Worm (Caenorhabditis elegans) whole organism, L2 larva: ENCODE results near the gene Y44A6B.3.

ENCODE experiments used
- R02D3.7 ChIP-seq: fragments of 150-350 bp; optimal IDR thresholded peaks from 2 replicates; lab custom pipeline; 2014; ENCODE audit warnings: missing biosample characterization, missing genetic modification characterization
- Y55F3AM.14 ChIP-seq: fragments of 200-800 bp; sonication (Bioruptor generic); optimal IDR thresholded peaks from 2 replicates; lab custom pipeline; 2018; ENCODE audit warnings: mild to moderate bottlenecking, missing genetic modification characterization, missing compliant biosample characterization
- aly-2 ChIP-seq: fragments of 150-350 bp; optimal IDR thresholded peaks from 2 replicates; lab custom pipeline; 2014; ENCODE audit warnings: missing biosample characterization, missing genetic modification characterization
- blmp-1 ChIP-seq: sonication (generic microtip); optimal IDR thresholded peaks from 2 replicates; lab custom pipeline; 2017; ENCODE audit warnings: missing genetic modification characterization, mild to moderate bottlenecking, missing compliant biosample characterization, antibody characterized with exemption, moderate library complexity; ENCODE audit not compliant: insufficient read depth
- ceh-16 ChIP-seq: fragments of 150-350 bp; optimal IDR thresholded peaks from 2 replicates; lab custom pipeline; 2014; ENCODE audit warnings: missing biosample characterization, missing genetic modification characterization
- crh-2 ChIP-seq: sonication (generic microtip); optimal IDR thresholded peaks from 2 replicates; lab custom pipeline; 2017; ENCODE audit warnings: missing biosample characterization, missing genetic modification characterization
- dmd-4 ChIP-seq: sonication (generic microtip); optimal IDR thresholded peaks from 2 replicates; lab custom pipeline; 2017; ENCODE audit warnings: missing biosample characterization, missing genetic modification characterization
- egl-27 ChIP-seq: sonication (generic microtip); optimal IDR thresholded peaks from 3 replicates; lab custom pipeline; 2017; ENCODE audit warnings: missing biosample characterization, missing genetic modification reagents, missing genetic modification characterization
- elt-3 ChIP-seq: sonication (generic microtip); optimal IDR thresholded peaks from 2 replicates; lab custom pipeline; 2017; ENCODE audit warnings: missing biosample characterization, missing genetic modification characterization
- fos-1 ChIP-seq: fragments of 150-350 bp; optimal IDR thresholded peaks from 2 replicates; lab custom pipeline; 2014; ENCODE audit warnings: missing biosample characterization, missing genetic modification characterization
- lin-11 ChIP-seq: fragments of 150-350 bp; sonication (generic microtip); optimal IDR thresholded peaks from 2 replicates; lab custom pipeline; 2014; ENCODE audit warnings: missing biosample characterization, missing genetic modification characterization, inconsistent platforms, mixed read lengths
- lin-13 ChIP-seq: fragments of 150-350 bp; optimal IDR thresholded peaks from 2 replicates; lab custom pipeline; 2014; ENCODE audit warnings: missing biosample characterization, missing genetic modification reagents, missing genetic modification characterization
- lin-39 ChIP-seq: fragments of 150-350 bp; optimal IDR thresholded peaks from 2 replicates; lab custom pipeline; 2014; ENCODE audit warnings: missing biosample characterization, missing genetic modification reagents, missing genetic modification characterization
- lsy-2 ChIP-seq, 2 experiments: fragments of 150-350 bp in 1 of 2; sonication (generic microtip) in 1 of 2; optimal IDR thresholded peaks; 2 replicates each; lab custom pipeline; 2014 to 2017; ENCODE audit warnings: missing biosample characterization in 2 of 2, missing genetic modification characterization in 2 of 2
- mab-5 ChIP-seq: fragments of 150-350 bp; optimal IDR thresholded peaks from 2 replicates; lab custom pipeline; 2014; ENCODE audit warnings: missing biosample characterization, missing genetic modification characterization
- mbf-1 ChIP-seq: sonication (generic microtip); optimal IDR thresholded peaks from 2 replicates; lab custom pipeline; 2017; ENCODE audit warnings: missing biosample characterization, missing genetic modification characterization
- mdl-1 ChIP-seq, 2 experiments: fragments of 150-350 bp in 1 of 2; sonication (generic microtip) in 1 of 2; optimal IDR thresholded peaks; 2 replicates each; lab custom pipeline; 2017; ENCODE audit warnings: missing biosample characterization in 2 of 2, missing genetic modification characterization in 2 of 2
- nhr-10 ChIP-seq: sonication (generic microtip); optimal IDR thresholded peaks from 2 replicates; lab custom pipeline; 2017; ENCODE audit warnings: missing biosample characterization, missing genetic modification characterization
- nhr-11 ChIP-seq: fragments of 150-350 bp; optimal IDR thresholded peaks from 2 replicates; lab custom pipeline; 2014; ENCODE audit warnings: missing biosample characterization, missing genetic modification characterization
- nhr-129 ChIP-seq: fragments of 150-350 bp; optimal IDR thresholded peaks from 2 replicates; lab custom pipeline; 2014; ENCODE audit warnings: missing biosample characterization, missing genetic modification characterization
- nhr-21 ChIP-seq: fragments of 150-350 bp; optimal IDR thresholded peaks from 2 replicates; lab custom pipeline; 2014; ENCODE audit warnings: missing biosample characterization, missing genetic modification characterization
- nhr-23 ChIP-seq: fragments of 150-350 bp; optimal IDR thresholded peaks from 2 replicates; lab custom pipeline; 2014; ENCODE audit warnings: missing biosample characterization, missing genetic modification reagents, missing genetic modification characterization
- nhr-237 ChIP-seq: fragments of 150-350 bp; optimal IDR thresholded peaks from 2 replicates; lab custom pipeline; 2014; ENCODE audit warnings: missing biosample characterization, missing genetic modification characterization
- nhr-25 ChIP-seq: fragments of 150-350 bp; sonication (generic microtip); optimal IDR thresholded peaks from 3 replicates; lab custom pipeline; 2014; ENCODE audit warnings: missing biosample characterization, missing genetic modification characterization
- nhr-77 ChIP-seq: fragments of 150-350 bp; optimal IDR thresholded peaks from 2 replicates; lab custom pipeline; 2014; ENCODE audit warnings: missing biosample characterization, missing genetic modification characterization
- peb-1 ChIP-seq: fragments of 150-350 bp; optimal IDR thresholded peaks from 2 replicates; lab custom pipeline; 2014; ENCODE audit warnings: missing biosample characterization, missing genetic modification characterization
- sem-4 ChIP-seq: fragments of 150-350 bp; optimal IDR thresholded peaks from 2 replicates; lab custom pipeline; 2014; ENCODE audit warnings: missing biosample characterization, missing genetic modification reagents, missing genetic modification characterization
- sma-3 ChIP-seq: sonication (generic microtip); optimal IDR thresholded peaks from 2 replicates; lab custom pipeline; 2016; ENCODE audit warnings: missing genetic modification reagents, missing genetic modification characterization, missing compliant biosample characterization
- snpc-4 ChIP-seq: fragments of 150-350 bp; optimal IDR thresholded peaks from 2 replicates; lab custom pipeline; 2014; ENCODE audit warnings: missing biosample characterization, missing genetic modification characterization
- unc-55 ChIP-seq: fragments of 150-350 bp; sonication (generic microtip); optimal IDR thresholded peaks from 3 replicates; lab custom pipeline; 2014; ENCODE audit warnings: missing biosample characterization, missing genetic modification reagents, missing genetic modification characterization
- unc-62 ChIP-seq: fragments of 150-350 bp; optimal IDR thresholded peaks from 2 replicates; lab custom pipeline; 2014; ENCODE audit warnings: missing biosample characterization, missing genetic modification reagents, missing genetic modification characterization
- zag-1 ChIP-seq: fragments of 150-350 bp; optimal IDR thresholded peaks from 2 replicates; lab custom pipeline; 2014; ENCODE audit warnings: missing biosample characterization, missing genetic modification characterization
- ztf-1 ChIP-seq: fragments of 200-800 bp; sonication (Bioruptor generic); conservative IDR thresholded peaks from 2 replicates; pipeline ENCODE4 v1.3.6; 2022; ENCODE audit warnings: missing genetic modification characterization, missing compliant biosample characterization
- ztf-11 ChIP-seq: sonication (generic microtip); optimal IDR thresholded peaks from 2 replicates; lab custom pipeline; 2017; ENCODE audit warnings: missing biosample characterization, missing genetic modification characterization
- ztf-4 ChIP-seq: fragments of 150-350 bp; optimal IDR thresholded peaks from 2 replicates; lab custom pipeline; 2014; ENCODE audit warnings: missing biosample characterization, missing genetic modification characterization

Gene Y44A6B.3

ce11 chrV:20656626-20657025 lies 18.4 kb upstream of the Y44A6B.3 start:
- TF ChIP-seq nhr-10 (tag; lab: Kevin White, UChicago) (no peak), ztf-1 (GFP tag; lab: Robert Waterston, UW) (no peak), nhr-129 (tag; lab: Kevin White, UChicago) (no peak), egl-27 (no peak), Y55F3AM.14 (GFP tag; lab: Kevin White, UChicago) (no peak), blmp-1 (no peak), sem-4 (tag; lab: Kevin White, UChicago) (no peak), nhr-23 (tag; lab: Kevin White, UChicago) (no peak), ztf-11 (tag; lab: Kevin White, UChicago) (no peak), aly-2 (tag; lab: Kevin White, UChicago) (no peak), sma-3 (GFP tag; lab: Kevin White, UChicago) (no peak), lin-13 (GFP tag; lab: Kevin White, UChicago) (no peak), unc-55 (no peak), nhr-11 (tag; lab: Kevin White, UChicago) (no peak)

DNA sequence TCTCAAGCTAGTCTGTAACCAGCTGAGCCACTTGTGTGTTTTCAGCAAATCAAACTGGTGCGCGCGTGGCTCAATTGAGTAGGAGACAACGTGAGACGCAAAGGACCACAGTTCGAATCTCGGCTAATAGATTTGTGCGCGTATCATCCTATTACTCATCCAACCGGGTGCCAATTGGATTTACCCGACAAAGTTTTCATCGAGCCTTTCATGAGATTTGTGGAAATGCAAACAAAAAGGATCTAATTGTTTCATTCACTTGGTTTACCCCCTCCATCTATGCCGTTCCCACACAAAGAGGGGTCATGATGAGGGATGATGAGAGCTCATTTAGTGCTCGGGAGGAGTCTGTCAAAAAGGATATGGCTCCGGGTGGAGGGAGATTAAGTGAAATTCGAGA lies 16.9 kb upstream of the Y44A6B.3 start:
- TF ChIP-seq sem-4 (tag; lab: Kevin White, UChicago), result no peak
- TF ChIP-seq nhr-77, result no peak
- no peak for TF ChIP-seq dmd-4
- TF ChIP-seq ztf-1 (GFP tag; lab: Robert Waterston, UW), result no peak
- no peak for TF ChIP-seq lin-11

ce11 chrV:20654350-20654749 lies 16.1 kb upstream of the Y44A6B.3 start, which contains the start of gene mnr-1:
mnr-1 (plus strand) TSS chrV:20654650.
- no peak for TF ChIP-seq lsy-2 (tag; optimal IDR thresholded peaks at IDR 0.05; lab: Kevin White, UChicago)
- no peak for TF ChIP-seq mab-5 (tag; lab: Kevin White, UChicago)
- TF ChIP-seq aly-2 (tag; lab: Kevin White, UChicago), result no peak
- TF ChIP-seq sem-4 (tag; lab: Kevin White, UChicago), result no peak
- TF ChIP-seq mbf-1 (tag; lab: Kevin White, UChicago), result no peak
- no peak for TF ChIP-seq nhr-11 (tag; lab: Kevin White, UChicago)
- TF ChIP-seq lin-39, result no peak
- TF ChIP-seq nhr-77, result no peak
- TF ChIP-seq lin-11, result no peak
- TF ChIP-seq R02D3.7 (tag; lab: Kevin White, UChicago), result no peak
- TF ChIP-seq elt-3 (tag; lab: Kevin White, UChicago), result no peak

- no peak for TF ChIP-seq zag-1 (tag; lab: Kevin White, UChicago)
- no peak for TF ChIP-seq ztf-11 (tag; lab: Kevin White, UChicago)
- TF ChIP-seq nhr-10 (tag; lab: Kevin White, UChicago), result no peak
- no peak for TF ChIP-seq nhr-237 (tag; lab: Kevin White, UChicago)
- no peak for TF ChIP-seq ceh-16 (tag; lab: Kevin White, UChicago)
- TF ChIP-seq egl-27, result no peak
- TF ChIP-seq crh-2 (tag; lab: Kevin White, UChicago), result no peak
- no peak for TF ChIP-seq lin-39
- TF ChIP-seq peb-1 (tag; lab: Kevin White, UChicago), result no peak
- TF ChIP-seq lsy-2 (tag; optimal IDR thresholded peaks at IDR 0.05; lab: Kevin White, UChicago), result no peak
- TF ChIP-seq fos-1 (tag; lab: Kevin White, UChicago), result no peak
- no peak for TF ChIP-seq ztf-1 (GFP tag; lab: Robert Waterston, UW)
- no peak for TF ChIP-seq nhr-25 (tag; lab: Kevin White, UChicago)
These were observed 13.7 kb upstream of the Y44A6B.3 start for ce11 chrV:20651923-20652322.

DNA sequence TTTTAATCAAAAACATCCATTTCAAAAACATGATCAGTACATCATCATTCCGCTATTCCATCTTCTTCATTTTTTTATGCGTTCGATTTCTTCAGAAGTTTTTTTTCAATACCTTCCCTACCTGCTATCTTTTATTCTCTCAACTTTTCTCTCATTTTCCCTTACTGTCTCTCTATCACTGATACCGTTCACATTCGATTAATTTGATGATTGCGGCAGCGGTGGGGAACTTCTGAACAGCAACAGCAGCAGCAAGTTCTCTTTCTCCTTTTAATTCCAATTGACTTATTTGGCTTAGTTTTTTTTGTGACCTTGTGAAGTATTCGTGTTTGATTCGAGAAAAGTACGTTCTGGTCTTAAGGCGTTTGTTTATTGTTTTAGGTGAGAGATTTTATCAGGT lies 10.6 kb upstream of the Y44A6B.3 start:
- no peak for TF ChIP-seq nhr-77

ce11 chrV:20645479-20645878 lies 7.2 kb upstream of the Y44A6B.3 start:
- TF ChIP-seq nhr-21 (tag; lab: Kevin White, UChicago), result no peak
- no peak for TF ChIP-seq mdl-1 (tag; optimal IDR thresholded peaks at IDR 0.05; lab: Kevin White, UChicago)
- TF ChIP-seq nhr-129 (tag; lab: Kevin White, UChicago), result no peak
- TF ChIP-seq blmp-1, result no peak
- no peak for TF ChIP-seq nhr-25 (tag; lab: Kevin White, UChicago)
- TF ChIP-seq mbf-1 (tag; lab: Kevin White, UChicago), result no peak
- no peak for TF ChIP-seq mab-5 (tag; lab: Kevin White, UChicago)
- TF ChIP-seq ztf-1 (GFP tag; lab: Robert Waterston, UW), result no peak
- no peak for TF ChIP-seq peb-1 (tag; lab: Kevin White, UChicago)
- TF ChIP-seq sma-3 (GFP tag; lab: Kevin White, UChicago), result no peak
- no peak for TF ChIP-seq ztf-4 (tag; lab: Kevin White, UChicago)
- TF ChIP-seq egl-27, result no peak
- no peak for TF ChIP-seq fos-1 (tag; lab: Kevin White, UChicago)
- no peak for TF ChIP-seq nhr-237 (tag; lab: Kevin White, UChicago)
- no peak for TF ChIP-seq snpc-4 (tag; lab: Kevin White, UChicago)
- TF ChIP-seq nhr-77, result no peak
- no peak for TF ChIP-seq nhr-10 (tag; lab: Kevin White, UChicago)
- no peak for TF ChIP-seq sem-4 (tag; lab: Kevin White, UChicago)
- no peak for TF ChIP-seq nhr-23 (tag; lab: Kevin White, UChicago)
- no peak for TF ChIP-seq unc-62
